Worm (Caenorhabditis elegans) whole organism, midembryonic: ENCODE data around the gene K03B8.4.
A peak's percentile ranks its signal among the peaks of the same experiment; 100 is the strongest.

Source experiments
- T22C8.4 ChIP-seq: fragments of 200-800 bp; sonication (Bioruptor generic); IDR thresholded peaks from 2 replicates; pipeline ENCODE4 v1.3.6; 2022; ENCODE audit warnings: missing genetic modification characterization, missing compliant biosample characterization
- cog-1 ChIP-seq: sonication (generic microtip); optimal IDR thresholded peaks from 2 replicates; lab custom pipeline; 2016; ENCODE audit warnings: missing genetic modification characterization, missing compliant biosample characterization
- flt-1 ChIP-seq: fragments of 200-800 bp; sonication (Bioruptor generic); IDR thresholded peaks from 2 replicates; pipeline ENCODE4 v1.3.6; 2022; ENCODE audit warnings: missing genetic modification characterization, missing compliant biosample characterization
- klf-2 ChIP-seq: fragments of 200-800 bp; sonication (Bioruptor generic); conservative IDR thresholded peaks from 2 replicates; pipeline ENCODE4 v1.3.6; 2022; ENCODE audit warnings: missing genetic modification reagents, missing genetic modification characterization, missing compliant biosample characterization
- med-1 ChIP-seq: sonication (generic microtip); optimal IDR thresholded peaks from 2 replicates; lab custom pipeline; 2017; ENCODE audit warnings: missing genetic modification characterization, mild to moderate bottlenecking, missing compliant biosample characterization, antibody characterized with exemption, missing genetic modification reagents; ENCODE audit not compliant: insufficient read depth
- ref-1 ChIP-seq: fragments of 200-800 bp; sonication (Bioruptor generic); conservative IDR thresholded peaks from 2 replicates; pipeline ENCODE4 v1.3.6; 2022; ENCODE audit warnings: missing genetic modification reagents, missing genetic modification characterization, missing compliant biosample characterization
- tab-1 ChIP-seq: fragments of 200-800 bp; sonication (Bioruptor generic); IDR thresholded peaks from 2 replicates; pipeline ENCODE4 v1.3.6; 2022; ENCODE audit warnings: missing genetic modification characterization, missing compliant biosample characterization
- ztf-23 ChIP-seq: fragments of 200-800 bp; sonication (Bioruptor generic); IDR thresholded peaks from 2 replicates; pipeline ENCODE4 v1.3.6; 2022; ENCODE audit warnings: missing genetic modification reagents, missing genetic modification characterization, missing compliant biosample characterization
- ztf-29 ChIP-seq: fragments of 200-800 bp; sonication (Bioruptor generic); IDR thresholded peaks from 2 replicates; pipeline ENCODE4 v1.3.6; 2022; ENCODE audit warnings: missing genetic modification reagents, missing genetic modification characterization, missing compliant biosample characterization

The K03B8.4 gene

DNA sequence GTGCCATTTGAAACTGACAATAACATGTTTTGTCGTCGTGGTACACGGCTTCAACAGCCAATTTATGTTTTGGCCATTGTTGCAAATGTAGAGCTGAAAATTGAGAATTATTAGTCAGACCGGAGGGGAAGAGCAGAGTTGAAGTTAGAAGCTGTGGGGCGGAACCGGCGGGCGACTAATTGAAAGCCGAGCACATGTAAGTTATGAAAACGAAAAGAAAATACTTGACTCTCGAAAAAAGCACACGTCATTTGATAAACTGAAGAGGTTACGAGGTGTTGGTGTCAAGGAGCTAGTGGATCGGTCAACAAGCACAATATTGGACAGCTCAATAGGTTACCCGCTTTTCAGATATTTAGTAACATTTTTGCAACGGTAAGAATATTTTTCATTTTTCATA is 28.8 kb downstream of the K03B8.4 start, which contains the start of gene dop-5:
dop-5 (minus strand) TSS at position 101 of the 400 bp plus-strand sequence.
- no peak for TF ChIP-seq cog-1 (tag; lab: Kevin White, UChicago)

DNA sequence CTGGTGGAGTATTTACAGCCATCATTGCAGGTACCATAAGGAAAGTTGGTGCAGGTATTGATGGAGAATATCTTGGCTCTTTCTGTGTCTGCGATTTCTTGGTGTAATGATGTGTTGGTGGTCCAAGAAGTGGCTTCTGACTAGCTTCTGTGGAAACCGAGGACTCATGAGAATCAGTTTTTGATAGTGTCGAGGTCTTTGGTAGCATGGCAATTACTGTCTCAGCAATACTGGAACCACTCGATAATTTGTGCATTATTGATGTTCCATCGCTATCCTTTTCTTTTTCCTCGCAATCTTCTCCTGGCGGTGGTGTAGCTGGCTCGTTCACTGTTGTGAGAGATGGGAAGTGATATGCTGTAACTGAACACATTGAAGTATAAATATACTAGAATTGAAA is 31.3 kb downstream of the K03B8.4 start:
- TF ChIP-seq ref-1 (GFP tag; lab: Robert Waterston, UW) (no peak), T22C8.4 (GFP tag; lab: Robert Waterston, UW) (no peak), ztf-23 (GFP tag; lab: Robert Waterston, UW) (no peak)

DNA sequence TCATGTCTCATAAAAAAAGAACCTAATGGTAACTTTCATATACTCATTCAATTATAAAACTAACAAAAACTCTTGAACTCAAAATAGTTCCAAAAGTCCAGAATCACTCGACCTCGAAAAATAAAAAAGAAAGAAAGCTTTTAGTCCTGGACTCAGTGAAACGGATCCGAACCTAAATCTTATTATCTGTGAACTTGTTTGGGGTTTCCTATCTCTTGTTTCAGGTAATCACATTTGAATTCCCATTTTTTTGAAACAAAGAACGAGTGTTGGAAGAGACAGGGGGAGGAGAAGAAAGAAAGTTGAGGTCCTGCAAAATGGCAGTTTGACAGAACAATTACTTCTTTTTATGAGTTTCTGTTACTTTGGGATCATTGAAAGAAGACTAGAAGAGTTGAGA is 40.7 kb downstream of the K03B8.4 start:
- TF ChIP-seq ztf-23 (GFP tag; lab: Robert Waterston, UW) (no peak), ref-1 (GFP tag; lab: Robert Waterston, UW) (no peak), tab-1 (GFP tag; lab: Robert Waterston, UW) (no peak), flt-1 (no peak), T22C8.4 (GFP tag; lab: Robert Waterston, UW) (no peak), klf-2 (no peak)

DNA sequence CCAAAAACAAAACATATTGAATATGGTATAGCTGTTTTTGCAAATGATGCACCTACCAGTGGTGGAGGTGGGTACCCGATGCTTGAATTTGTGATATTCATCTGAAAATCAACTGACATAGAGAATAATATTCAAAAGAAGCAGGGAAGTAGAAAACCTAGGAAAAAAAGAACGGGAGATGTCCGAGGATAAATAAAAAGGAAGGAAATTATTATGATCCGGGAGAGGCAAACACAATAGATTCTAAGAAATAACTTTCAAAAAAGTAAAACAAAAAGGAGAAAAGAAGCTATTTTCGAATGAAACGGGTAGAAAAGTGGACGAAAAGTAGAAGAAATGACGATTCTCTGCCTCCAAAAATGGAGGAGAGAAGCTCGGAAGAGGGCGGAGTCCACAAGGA is 42.0 kb downstream of the K03B8.4 start, which contains the start of gene npr-25:
npr-25 (minus strand) TSS at position 101 of the 400 bp plus-strand sequence.
- no peak for TF ChIP-seq med-1
- TF ChIP-seq ztf-29, result no peak
- no peak for TF ChIP-seq klf-2

DNA sequence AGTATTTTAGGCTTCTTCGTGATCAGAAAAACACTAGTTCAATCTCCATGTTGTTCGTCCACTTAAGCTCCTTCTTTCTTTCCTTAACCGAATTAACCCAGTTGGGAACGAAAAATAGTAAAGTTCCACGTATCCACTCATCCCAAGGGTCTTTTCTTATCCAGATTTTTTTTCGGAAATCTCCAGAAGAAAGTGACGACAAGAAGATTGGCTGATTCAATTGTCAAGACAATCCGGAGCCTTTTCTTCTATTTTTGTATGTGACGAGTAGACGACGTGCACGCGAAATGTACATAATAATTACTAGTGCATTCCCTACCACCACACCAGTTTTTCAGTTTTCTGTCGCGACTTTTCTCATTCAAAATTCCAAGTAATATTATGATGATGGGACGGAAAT is 43.7 kb downstream of the K03B8.4 start:
- TF ChIP-seq ref-1 (GFP tag; lab: Robert Waterston, UW) (no peak), cog-1 (tag; lab: Kevin White, UChicago) (no peak), T22C8.4 (GFP tag; lab: Robert Waterston, UW) (no peak), ztf-29 (no peak), flt-1 (no peak), ztf-23 (GFP tag; lab: Robert Waterston, UW) (no peak), klf-2 (no peak), med-1 (no peak), tab-1 (GFP tag; lab: Robert Waterston, UW) (no peak)

DNA sequence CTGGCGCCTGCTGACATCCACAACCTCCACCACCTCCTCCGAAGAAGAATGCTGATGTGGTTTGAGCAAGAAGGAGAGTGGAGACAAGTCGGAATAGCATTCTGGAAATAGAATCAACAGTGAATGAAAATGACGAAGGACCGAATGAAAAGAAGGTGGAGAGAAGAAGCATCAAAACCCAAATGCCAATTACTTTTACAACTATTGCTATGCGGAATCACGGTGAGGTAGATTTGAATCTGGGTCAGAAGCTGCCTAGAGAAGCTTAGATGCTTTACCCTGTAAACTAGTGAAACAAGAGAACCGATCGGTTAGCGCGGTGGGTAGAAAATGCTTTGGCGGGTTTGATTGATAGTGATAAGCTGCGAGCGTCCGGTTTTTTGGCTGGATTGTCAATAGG is 48.0 kb downstream of the K03B8.4 start, which contains the start of gene grl-7:
grl-7 (minus strand) TSS at position 101 of the 400 bp plus-strand sequence.
- TF ChIP-seq ztf-23 (GFP tag; lab: Robert Waterston, UW) (no peak), med-1 (no peak), ref-1 (GFP tag; lab: Robert Waterston, UW) (no peak), flt-1 (no peak), tab-1 (GFP tag; lab: Robert Waterston, UW) (no peak), T22C8.4 (GFP tag; lab: Robert Waterston, UW) (no peak), cog-1 (tag; lab: Kevin White, UChicago) (no peak), ztf-29 (no peak)

DNA sequence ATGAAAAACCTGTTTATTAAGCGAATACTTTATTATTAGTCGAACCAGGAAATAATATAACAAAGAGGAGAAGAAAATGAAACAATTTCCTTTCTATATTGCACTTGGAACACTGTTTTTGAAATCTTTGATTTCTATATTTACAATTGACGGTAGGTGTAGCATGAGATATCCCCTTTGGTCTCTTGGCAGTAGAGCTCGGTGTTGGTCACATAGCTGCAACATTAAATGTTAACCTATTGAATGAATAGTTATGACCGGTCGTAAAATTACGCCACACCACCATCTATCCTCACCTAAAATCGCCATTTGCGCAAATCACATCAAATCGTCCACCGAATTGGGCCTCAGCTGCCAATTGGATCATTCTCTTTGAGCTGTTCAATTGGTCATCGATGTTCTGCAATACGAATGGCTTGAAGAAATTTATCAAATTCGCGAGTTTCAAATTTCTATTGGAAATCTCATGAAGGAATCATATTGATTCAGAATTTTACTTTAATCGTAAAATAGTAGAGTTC is 50.0 kb downstream of the K03B8.4 start:
- no peak for TF ChIP-seq ztf-23 (GFP tag; lab: Robert Waterston, UW)
- peak; percentile 53; the same call in 1 of the 2 replicates for TF ChIP-seq flt-1
